2 worm cellular contexts compared by ENCODE assay signal in genomic region chrII:9170851-9171250, ce11.
A peak's percentile ranks its signal among the peaks of the same experiment; 100 is the strongest.
TF ChIP-seq lines count a peak whose summit lies in the region.

No protein-coding gene starts in this region.

TF ChIP-seq in whole organism, L4 larva, 104 proteins besides CTCF, POLR2A, EP300 and RAD21:
- TF ChIP-seq attf-4 (tag; optimal IDR thresholded peaks at IDR 0.05; lab: Kevin White, UChicago) (no peak), aha-1 (tag; lab: Kevin White, UChicago) (peak; percentile 99), mep-1 (tag; optimal IDR thresholded peaks at IDR 0.05; lab: Kevin White, UChicago) (peak; percentile 15), R02D3.7 (tag; optimal IDR thresholded peaks at IDR 0.05; lab: Kevin White, UChicago) (no peak)

TF ChIP-seq in whole organism, young adult, 124 proteins besides CTCF, POLR2A, EP300 and RAD21:
- TF ChIP-seq F33H1.4 (GFP tag; IDR thresholded peaks at IDR 0.05; lab: Robert Waterston, UW) (no peak), mel-28 (tag; optimal IDR thresholded peaks at IDR 0.05; lab: Kevin White, UChicago; ENCODE audit: borderline replicate concordance) (no peak), snpc-4 (GFP tag; optimal IDR thresholded peaks at IDR 0.05; lab: Kevin White, UChicago) (no peak), snpc-4 (tag; optimal IDR thresholded peaks at IDR 0.05; lab: Kevin White, UChicago) (no peak), F39B2.1 (GFP tag; IDR thresholded peaks at IDR 0.05; lab: Robert Waterston, UW) (no peak), madf-6 (GFP tag; IDR thresholded peaks at IDR 0.05; lab: Robert Waterston, UW) (0 out of 2 replicates have a peak, but pooled peaks have one; percentile 11)
